Worm (Caenorhabditis elegans) whole organism, midembryonic: Measurements from ENCODE around the gene D1044.6.

ENCODE experiments used
- T22C8.4 ChIP-seq: fragments of 200-800 bp; sonication (Bioruptor generic); IDR thresholded peaks from 2 replicates; pipeline ENCODE4 v1.3.6; 2022; ENCODE audit warnings: missing genetic modification characterization, missing compliant biosample characterization
- cog-1 ChIP-seq: sonication (generic microtip); optimal IDR thresholded peaks from 2 replicates; lab custom pipeline; 2016; ENCODE audit warnings: missing genetic modification characterization, missing compliant biosample characterization
- flt-1 ChIP-seq: fragments of 200-800 bp; sonication (Bioruptor generic); IDR thresholded peaks from 2 replicates; pipeline ENCODE4 v1.3.6; 2022; ENCODE audit warnings: missing genetic modification characterization, missing compliant biosample characterization
- klf-2 ChIP-seq: fragments of 200-800 bp; sonication (Bioruptor generic); conservative IDR thresholded peaks from 2 replicates; pipeline ENCODE4 v1.3.6; 2022; ENCODE audit warnings: missing genetic modification reagents, missing genetic modification characterization, missing compliant biosample characterization
- med-1 ChIP-seq: sonication (generic microtip); optimal IDR thresholded peaks from 2 replicates; lab custom pipeline; 2017; ENCODE audit warnings: missing genetic modification characterization, mild to moderate bottlenecking, missing compliant biosample characterization, antibody characterized with exemption, missing genetic modification reagents; ENCODE audit not compliant: insufficient read depth
- ref-1 ChIP-seq: fragments of 200-800 bp; sonication (Bioruptor generic); conservative IDR thresholded peaks from 2 replicates; pipeline ENCODE4 v1.3.6; 2022; ENCODE audit warnings: missing genetic modification reagents, missing genetic modification characterization, missing compliant biosample characterization
- tab-1 ChIP-seq: fragments of 200-800 bp; sonication (Bioruptor generic); IDR thresholded peaks from 2 replicates; pipeline ENCODE4 v1.3.6; 2022; ENCODE audit warnings: missing genetic modification characterization, missing compliant biosample characterization
- ztf-23 ChIP-seq: fragments of 200-800 bp; sonication (Bioruptor generic); IDR thresholded peaks from 2 replicates; pipeline ENCODE4 v1.3.6; 2022; ENCODE audit warnings: missing genetic modification reagents, missing genetic modification characterization, missing compliant biosample characterization
- ztf-29 ChIP-seq: fragments of 200-800 bp; sonication (Bioruptor generic); IDR thresholded peaks from 2 replicates; pipeline ENCODE4 v1.3.6; 2022; ENCODE audit warnings: missing genetic modification reagents, missing genetic modification characterization, missing compliant biosample characterization

D1044.6 gene

DNA sequence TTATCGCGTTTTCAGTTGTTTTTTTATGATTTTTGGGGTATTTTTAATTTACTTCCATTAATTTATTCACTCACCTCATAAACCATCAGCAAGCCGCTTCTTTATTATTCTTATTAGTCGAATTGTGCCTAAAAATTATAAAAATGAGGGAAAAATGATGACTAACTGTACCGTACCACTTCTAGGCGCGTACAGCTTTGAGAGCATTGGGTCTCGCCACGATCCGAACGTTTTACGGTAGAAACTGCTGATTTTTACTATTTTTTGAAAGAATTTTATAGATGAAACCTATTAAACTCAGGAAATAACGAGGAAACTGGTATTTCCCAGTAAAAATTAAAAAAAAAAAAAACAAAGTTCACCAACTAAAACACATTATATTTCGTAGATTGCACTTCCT lies at the start of gene D1044.6:
TSS of gene D1044.6 (minus strand) at position 128 of the 400 bp plus-strand sequence.
- TF ChIP-seq cog-1 (tag; lab: Kevin White, UChicago) (no peak), med-1 (GFP tag; lab: Kevin White, UChicago) (no peak), ztf-29 (no peak), flt-1 (GFP tag; lab: Robert Waterston, UW) (no peak), ztf-23 (GFP tag; lab: Robert Waterston, UW) (no peak), tab-1 (GFP tag; lab: Robert Waterston, UW) (no peak), ref-1 (GFP tag; lab: Robert Waterston, UW) (no peak), T22C8.4 (GFP tag; lab: Robert Waterston, UW) (no peak), klf-2 (no peak)

DNA sequence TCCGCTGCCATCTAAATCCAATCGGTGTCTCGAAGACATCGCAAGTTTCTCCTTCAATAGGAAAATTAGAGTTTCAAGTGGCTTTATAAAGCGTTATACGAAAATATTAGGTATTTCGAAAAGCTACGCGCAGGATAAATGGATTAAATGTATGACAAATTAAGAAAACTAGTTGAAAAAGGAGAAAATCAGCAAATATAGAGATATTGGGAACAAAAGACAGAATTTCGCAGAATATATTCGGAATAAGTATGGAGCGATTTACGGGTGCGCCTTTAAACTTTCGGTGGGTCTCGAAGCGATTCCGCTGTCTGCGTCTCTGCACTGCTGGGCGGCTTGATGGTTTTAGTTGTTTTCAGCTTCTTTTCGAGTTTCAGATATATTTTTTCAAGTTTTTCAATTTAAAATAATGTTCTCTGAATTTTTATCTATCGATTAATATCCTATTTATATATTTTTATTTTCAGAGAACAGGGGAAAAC lies 48.7 kb upstream of the D1044.6 start, which contains the start of the genes ddx-15 and ucr-1:
TSS of gene ddx-15 (minus strand) at position 51 of the 482 bp plus-strand sequence.
TSS of gene ucr-1 (plus strand) at position 468 of the 482 bp plus-strand sequence.
- TF ChIP-seq ztf-23 (GFP tag; lab: Robert Waterston, UW), result 0 out of 2 replicates have a peak, but pooled peaks have one; percentile 39
- TF ChIP-seq T22C8.4 (GFP tag; lab: Robert Waterston, UW), result no peak

DNA sequence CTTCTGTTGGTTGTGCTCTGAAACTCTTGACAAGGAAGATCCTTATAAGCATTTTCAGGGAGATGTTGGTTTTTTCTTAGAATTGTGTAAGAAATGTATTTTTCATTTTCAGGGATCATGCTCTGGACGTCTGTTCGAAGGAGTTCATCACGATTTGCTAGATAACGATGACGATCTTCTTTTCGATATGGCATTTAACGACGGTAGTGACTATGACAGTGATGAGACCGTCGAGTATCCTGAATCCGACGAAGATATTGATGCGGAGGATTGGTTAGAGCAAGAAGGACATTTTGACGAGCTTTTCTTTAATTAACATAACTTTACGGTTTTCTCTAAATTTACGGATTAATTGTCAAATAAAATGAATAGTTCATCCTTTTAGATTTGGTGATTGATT lies 45.8 kb upstream of the D1044.6 start:
- TF ChIP-seq med-1 (GFP tag; lab: Kevin White, UChicago), result no peak
- TF ChIP-seq ref-1 (GFP tag; lab: Robert Waterston, UW), result no peak
- TF ChIP-seq ztf-23 (GFP tag; lab: Robert Waterston, UW), result no peak
- no peak for TF ChIP-seq klf-2
- TF ChIP-seq cog-1 (tag; lab: Kevin White, UChicago), result no peak
- no peak for TF ChIP-seq ztf-29
- TF ChIP-seq flt-1 (GFP tag; lab: Robert Waterston, UW), result no peak
- no peak for TF ChIP-seq T22C8.4 (GFP tag; lab: Robert Waterston, UW)
- TF ChIP-seq tab-1 (GFP tag; lab: Robert Waterston, UW), result no peak

DNA sequence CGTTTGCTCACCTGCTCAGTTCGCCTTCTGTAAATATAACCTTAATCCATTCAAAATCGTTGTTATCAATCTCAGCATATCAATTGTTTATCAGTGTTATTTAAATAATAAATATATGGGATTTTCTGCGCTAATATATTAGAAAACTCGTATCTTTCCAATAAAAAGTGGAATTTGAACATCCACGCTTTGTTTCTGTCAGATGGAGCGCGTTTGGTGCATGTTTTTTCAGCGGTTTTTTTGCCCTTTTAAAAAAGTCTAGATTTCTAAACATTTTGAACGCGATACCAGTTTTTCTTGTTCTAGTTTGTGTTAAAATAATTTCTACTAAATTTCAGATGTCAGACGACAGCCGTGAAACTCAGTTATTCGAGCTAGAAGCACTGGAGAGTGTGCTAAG lies 43.9 kb upstream of the D1044.6 start, which contains the start of gene F56D2.2:
TSS of gene F56D2.2 (plus strand) at position 339 of the 400 bp plus-strand sequence.
- TF ChIP-seq med-1 (GFP tag; lab: Kevin White, UChicago) (no peak), T22C8.4 (GFP tag; lab: Robert Waterston, UW) (no peak), ref-1 (GFP tag; lab: Robert Waterston, UW) (no peak), flt-1 (GFP tag; lab: Robert Waterston, UW) (0 out of 2 replicates have a peak, but pooled peaks have one; percentile 44), ztf-29 (no peak)

DNA sequence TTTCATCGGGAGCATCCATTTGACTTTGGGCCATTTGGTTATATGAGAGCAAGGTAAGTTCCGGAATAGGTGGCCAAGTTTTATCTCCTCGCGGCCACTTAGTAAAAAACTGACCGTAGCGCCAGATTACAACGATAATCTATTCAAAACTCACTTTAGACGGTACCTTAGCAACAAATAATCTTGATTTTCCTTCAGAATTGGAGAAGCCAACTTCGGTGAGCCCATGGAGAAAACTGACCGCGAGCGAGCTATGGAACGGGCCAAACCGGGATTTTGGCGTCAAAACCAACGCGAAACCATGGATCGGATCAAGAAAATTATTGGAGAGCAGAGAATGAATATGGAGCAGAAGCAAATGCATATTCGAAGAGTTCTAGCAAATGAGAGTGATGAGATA lies 42.7 kb upstream of the D1044.6 start:
- no peak for TF ChIP-seq ref-1 (GFP tag; lab: Robert Waterston, UW)
- TF ChIP-seq flt-1 (GFP tag; lab: Robert Waterston, UW), result no peak
- no peak for TF ChIP-seq med-1 (GFP tag; lab: Kevin White, UChicago)
- no peak for TF ChIP-seq cog-1 (tag; lab: Kevin White, UChicago)
- TF ChIP-seq ztf-23 (GFP tag; lab: Robert Waterston, UW), result no peak
- TF ChIP-seq T22C8.4 (GFP tag; lab: Robert Waterston, UW), result no peak
- no peak for TF ChIP-seq klf-2
- no peak for TF ChIP-seq tab-1 (GFP tag; lab: Robert Waterston, UW)
- TF ChIP-seq ztf-29, result no peak

DNA sequence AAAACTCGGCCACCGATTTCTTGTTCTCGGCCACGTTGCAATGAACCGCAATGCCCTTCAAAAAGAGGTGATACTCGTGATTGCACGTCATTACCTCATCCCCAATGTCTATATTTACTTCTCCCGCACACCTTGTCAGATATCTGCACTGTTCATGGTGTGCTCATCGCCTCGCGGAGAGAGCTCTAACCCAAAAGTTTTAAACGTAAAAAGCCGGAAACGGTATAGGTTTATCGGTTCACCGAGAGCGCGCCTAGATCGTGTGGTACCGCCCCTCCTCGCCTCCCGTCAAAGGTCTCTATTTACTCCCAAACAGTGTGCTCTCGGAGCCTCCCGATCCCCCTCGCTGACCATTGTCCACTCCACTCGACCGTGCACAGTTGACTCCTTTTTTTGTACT lies 41.7 kb upstream of the D1044.6 start, which contains the start of gene F56D2.3:
TSS of gene F56D2.3 (plus strand) at position 301 of the 400 bp plus-strand sequence.
- TF ChIP-seq ztf-23 (GFP tag; lab: Robert Waterston, UW), result no peak

DNA sequence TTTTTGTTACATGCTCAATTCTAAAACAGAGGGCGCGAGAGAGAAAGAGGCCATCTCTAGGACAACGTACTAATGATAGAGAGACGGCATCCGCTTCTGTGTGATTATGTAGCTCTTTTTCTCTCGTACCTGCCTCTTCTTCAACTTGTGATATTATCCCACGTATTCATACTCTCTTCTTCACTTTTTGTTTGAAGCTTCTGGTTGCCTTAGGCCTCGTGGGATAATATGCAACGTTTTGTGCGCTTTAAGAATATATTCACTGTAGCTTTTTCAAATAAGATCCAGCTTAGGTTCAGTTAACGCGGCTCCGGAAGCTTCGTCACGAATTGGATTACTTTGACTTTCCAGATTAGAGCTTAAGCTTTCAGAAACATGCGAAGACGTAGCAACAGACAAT lies 39.8 kb upstream of the D1044.6 start, which contains the start of the genes F56D2.8 and uev-2:
TSS of gene F56D2.8 (minus strand) at position 101 of the 400 bp plus-strand sequence.
TSS of gene uev-2 (plus strand) at position 360 of the 400 bp plus-strand sequence.
- TF ChIP-seq ztf-29 (no peak), klf-2 (no peak), cog-1 (tag; lab: Kevin White, UChicago) (no peak), T22C8.4 (GFP tag; lab: Robert Waterston, UW) (no peak), flt-1 (GFP tag; lab: Robert Waterston, UW) (no peak)

DNA sequence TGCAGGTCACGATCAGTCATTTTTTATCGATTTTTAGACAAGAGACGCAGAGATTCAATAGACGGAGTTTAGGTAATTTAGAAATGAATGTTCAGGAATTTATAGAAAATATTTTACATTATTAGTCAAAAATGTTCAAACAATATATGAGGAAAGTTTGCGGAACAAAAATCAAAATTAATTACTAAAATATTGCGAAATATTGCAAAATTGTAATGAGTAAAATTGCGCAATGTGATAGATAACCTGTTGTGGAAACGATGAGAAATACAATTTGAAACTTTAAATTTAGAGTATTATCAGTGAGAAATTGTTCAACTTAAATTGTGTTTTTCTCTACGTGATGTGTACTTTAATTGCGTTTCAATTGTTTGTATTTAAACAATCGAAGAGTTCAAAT lies 38.1 kb upstream of the D1044.6 start, which contains the start of gene F56D2.5:
TSS of gene F56D2.5 (minus strand) at position 371 of the 400 bp plus-strand sequence.
- TF ChIP-seq klf-2, result no peak
- no peak for TF ChIP-seq flt-1 (GFP tag; lab: Robert Waterston, UW)
- TF ChIP-seq med-1 (GFP tag; lab: Kevin White, UChicago), result no peak
- no peak for TF ChIP-seq T22C8.4 (GFP tag; lab: Robert Waterston, UW)
- no peak for TF ChIP-seq cog-1 (tag; lab: Kevin White, UChicago)
- TF ChIP-seq ztf-29, result no peak
- TF ChIP-seq ztf-23 (GFP tag; lab: Robert Waterston, UW), result no peak
- no peak for TF ChIP-seq ref-1 (GFP tag; lab: Robert Waterston, UW)
- TF ChIP-seq tab-1 (GFP tag; lab: Robert Waterston, UW), result no peak

DNA sequence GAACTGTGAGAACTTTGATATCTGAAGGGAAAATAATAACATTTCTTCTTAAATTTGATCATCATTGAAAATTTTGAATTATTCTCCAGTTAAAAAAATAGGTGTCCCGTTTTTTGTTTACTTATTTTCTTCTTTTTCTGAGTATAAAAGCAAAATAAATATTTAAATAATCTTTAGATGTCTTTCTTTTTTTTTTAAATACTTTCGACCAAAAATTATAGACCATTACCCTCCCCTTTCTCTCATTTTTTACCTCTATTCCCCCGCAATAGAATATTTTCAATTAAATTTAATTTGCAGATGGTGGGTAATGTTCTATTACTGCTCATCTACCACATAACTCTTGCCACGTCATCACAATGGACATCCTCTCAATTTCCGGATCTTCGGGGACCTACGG lies 30.7 kb upstream of the D1044.6 start, which contains the start of gene molo-1:
TSS of gene molo-1 (plus strand) at position 301 of the 400 bp plus-strand sequence.
- no peak for TF ChIP-seq cog-1 (tag; lab: Kevin White, UChicago)
- TF ChIP-seq ref-1 (GFP tag; lab: Robert Waterston, UW), result no peak
- no peak for TF ChIP-seq ztf-23 (GFP tag; lab: Robert Waterston, UW)
- no peak for TF ChIP-seq flt-1 (GFP tag; lab: Robert Waterston, UW)
- TF ChIP-seq ztf-29, result no peak
- no peak for TF ChIP-seq tab-1 (GFP tag; lab: Robert Waterston, UW)
- no peak for TF ChIP-seq T22C8.4 (GFP tag; lab: Robert Waterston, UW)

DNA sequence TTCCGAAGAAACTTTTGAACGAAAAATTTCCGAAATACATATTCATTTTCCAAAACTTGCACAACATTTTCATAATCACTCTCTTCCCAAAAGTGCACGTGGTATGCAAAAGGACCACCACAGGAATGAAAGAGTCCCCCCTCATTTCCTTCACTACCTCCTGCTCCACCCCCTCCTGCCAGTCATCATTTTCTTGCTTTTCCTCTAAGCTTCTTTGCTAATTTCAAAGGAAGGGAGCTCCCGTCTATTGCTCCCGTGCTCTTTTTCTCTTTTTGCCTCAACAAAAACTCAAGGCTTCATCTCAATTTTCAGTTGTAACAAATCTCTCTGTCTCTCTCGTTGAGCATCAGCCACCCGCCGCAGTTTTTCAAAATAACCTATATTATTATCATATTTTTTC lies 29.8 kb upstream of the D1044.6 start:
- TF ChIP-seq tab-1 (GFP tag; lab: Robert Waterston, UW) (no peak), cog-1 (tag; lab: Kevin White, UChicago) (no peak), med-1 (GFP tag; lab: Kevin White, UChicago) (no peak), ztf-23 (GFP tag; lab: Robert Waterston, UW) (no peak), T22C8.4 (GFP tag; lab: Robert Waterston, UW) (no peak), klf-2 (no peak), ztf-29 (no peak), ref-1 (GFP tag; lab: Robert Waterston, UW) (no peak), flt-1 (GFP tag; lab: Robert Waterston, UW) (no peak)
